Worm (Caenorhabditis elegans) whole organism, L2 larva: ENCODE data around the gene Y6D1A.2.

ENCODE experiments used
- lin-39 ChIP-seq: fragments of 150-350 bp; optimal IDR thresholded peaks from 2 replicates; lab custom pipeline; 2014; ENCODE audit warnings: missing biosample characterization, missing genetic modification reagents, missing genetic modification characterization
- nhr-21 ChIP-seq: fragments of 150-350 bp; optimal IDR thresholded peaks from 2 replicates; lab custom pipeline; 2014; ENCODE audit warnings: missing biosample characterization, missing genetic modification characterization
- nhr-237 ChIP-seq: fragments of 150-350 bp; optimal IDR thresholded peaks from 2 replicates; lab custom pipeline; 2014; ENCODE audit warnings: missing biosample characterization, missing genetic modification characterization
- zag-1 ChIP-seq: fragments of 150-350 bp; optimal IDR thresholded peaks from 2 replicates; lab custom pipeline; 2014; ENCODE audit warnings: missing biosample characterization, missing genetic modification characterization

DNA sequence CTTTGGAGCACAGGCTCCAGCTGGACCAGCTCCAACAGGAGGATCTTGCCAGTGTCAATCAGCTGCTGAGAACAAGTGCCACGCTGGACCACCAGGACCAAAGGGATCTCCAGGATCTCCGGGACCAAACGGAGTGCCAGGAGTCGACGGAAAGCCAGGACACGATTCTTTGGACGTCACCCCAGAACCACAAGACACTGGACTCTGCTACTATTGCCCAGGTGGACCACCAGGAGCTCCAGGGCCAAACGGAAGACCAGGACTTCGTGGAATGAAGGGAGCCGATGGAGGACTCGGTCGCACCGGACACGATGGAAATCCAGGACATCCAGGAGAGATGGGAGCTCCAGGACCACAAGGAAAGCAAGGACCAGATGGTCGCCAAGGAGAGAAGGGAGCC is 49.2 kb upstream of the Y6D1A.2 start:
- TF ChIP-seq zag-1 (tag; lab: Kevin White, UChicago) (no peak), nhr-21 (tag; lab: Kevin White, UChicago) (no peak), lin-39 (tag; lab: Kevin White, UChicago) (no peak), nhr-237 (no peak)
